Fruit fly (Drosophila melanogaster) whole organism, embryonic: Measurements from ENCODE around the gene Alh.

ENCODE experiments used
- ATbp ChIP-seq: fragments of 200-800 bp; sonication (Bioruptor generic); optimal IDR thresholded peaks from 2 replicates; lab custom pipeline; 2017; ENCODE audit warnings: missing biosample characterization, mild to moderate bottlenecking, missing genetic modification characterization, missing genetic modification reagents
- CG10147 ChIP-seq: fragments of 200-800 bp; sonication (Bioruptor generic); optimal IDR thresholded peaks from 2 replicates; lab custom pipeline; 2019; ENCODE audit warnings: missing biosample characterization, mild to moderate bottlenecking, missing genetic modification characterization, moderate library complexity
- CG13894 ChIP-seq: fragments of 200-800 bp; sonication (Bioruptor generic); optimal IDR thresholded peaks from 3 replicates; lab custom pipeline; 2018; ENCODE audit warnings: missing biosample characterization, mild to moderate bottlenecking, missing genetic modification characterization, moderate library complexity
- CG1529 ChIP-seq: fragments of 200-800 bp; sonication (Bioruptor generic); optimal IDR thresholded peaks from 3 replicates; lab custom pipeline; 2018; ENCODE audit warnings: missing biosample characterization, missing genetic modification characterization
- CG15514 ChIP-seq: fragments of 200-800 bp; sonication (Bioruptor generic); optimal IDR thresholded peaks from 3 replicates; lab custom pipeline; 2017; ENCODE audit warnings: missing biosample characterization, missing genetic modification characterization, mild to moderate bottlenecking, moderate library complexity, missing genetic modification reagents
- CG15601 ChIP-seq: fragments of 200-800 bp; sonication (Bioruptor generic); optimal IDR thresholded peaks from 3 replicates; lab custom pipeline; 2019; ENCODE audit warnings: missing biosample characterization, mild to moderate bottlenecking, missing genetic modification characterization, moderate library complexity
- CG18011 ChIP-seq: fragments of 200-800 bp; sonication (Bioruptor generic); optimal IDR thresholded peaks from 2 replicates; lab custom pipeline; 2017; ENCODE audit warnings: missing biosample characterization, missing genetic modification characterization, mild to moderate bottlenecking, moderate library complexity, missing genotype
- CG18476 ChIP-seq: fragments of 200-800 bp; sonication (Bioruptor generic); optimal IDR thresholded peaks from 2 replicates; lab custom pipeline; 2016; ENCODE audit warnings: missing biosample characterization, mild to moderate bottlenecking, missing genetic modification characterization
- CG31224 ChIP-seq: fragments of 200-800 bp; sonication (Bioruptor generic); IDR thresholded peaks from 2 replicates; pipeline ENCODE4 v1.3.6; 2022; ENCODE audit warnings: missing biosample characterization, missing genetic modification characterization
- CG34422 ChIP-seq: fragments of 200-800 bp; sonication (Bioruptor generic); IDR thresholded peaks from 3 replicates; pipeline ENCODE4 v1.3.6; 2022; ENCODE audit warnings: missing biosample characterization, missing genetic modification characterization
- CG4328 ChIP-seq: fragments of 200-800 bp; sonication (Bioruptor generic); optimal IDR thresholded peaks from 3 replicates; lab custom pipeline; 2017; ENCODE audit warnings: missing biosample characterization, missing genetic modification reagents, missing genetic modification characterization
- CG4617 ChIP-seq: fragments of 200-800 bp; sonication (Bioruptor generic); optimal IDR thresholded peaks from 3 replicates; lab custom pipeline; 2016; ENCODE audit warnings: missing biosample characterization, missing genetic modification characterization, borderline replicate concordance
- CG4820 ChIP-seq: fragments of 200-800 bp; sonication (Bioruptor generic); optimal IDR thresholded peaks from 3 replicates; lab custom pipeline; 2016; ENCODE audit warnings: missing biosample characterization, missing genetic modification characterization
- CG6765 ChIP-seq: fragments of 200-800 bp; sonication (Bioruptor generic); optimal IDR thresholded peaks from 3 replicates; lab custom pipeline; 2017; ENCODE audit warnings: missing biosample characterization, mild to moderate bottlenecking, missing genetic modification characterization
- CG9215 ChIP-seq: fragments of 200-800 bp; sonication (Bioruptor generic); IDR thresholded peaks from 2 replicates; pipeline ENCODE4 v1.3.6; 2022; ENCODE audit warnings: missing biosample characterization, missing genetic modification characterization
- CkIIα-i1 ChIP-seq: fragments of 200-800 bp; sonication (Bioruptor generic); IDR thresholded peaks from 2 replicates; pipeline ENCODE4 v1.3.6; 2022; ENCODE audit warnings: missing biosample characterization, missing genetic modification characterization
- D19B ChIP-seq: fragments of 200-800 bp; sonication (Bioruptor generic); optimal IDR thresholded peaks from 2 replicates; lab custom pipeline; 2017; ENCODE audit warnings: missing biosample characterization, mild to moderate bottlenecking, missing genetic modification characterization
- Ets97D ChIP-seq: fragments of 200-800 bp; sonication (Bioruptor generic); optimal IDR thresholded peaks from 3 replicates; lab custom pipeline; 2016; ENCODE audit warnings: missing biosample characterization, missing genetic modification characterization
- Fer2 ChIP-seq: fragments of 200-800 bp; sonication (Bioruptor generic); optimal IDR thresholded peaks from 2 replicates; lab custom pipeline; 2018; ENCODE audit warnings: missing biosample characterization, mild to moderate bottlenecking, missing genetic modification characterization, moderate library complexity
- Fer3 ChIP-seq: fragments of 200-800 bp; sonication (Bioruptor generic); optimal IDR thresholded peaks from 2 replicates; lab custom pipeline; 2018; ENCODE audit warnings: missing biosample characterization, mild to moderate bottlenecking, missing genetic modification characterization, moderate library complexity
- H15 ChIP-seq: fragments of 200-800 bp; sonication (Bioruptor generic); IDR thresholded peaks from 3 replicates; pipeline ENCODE4 v1.3.6; 2022; ENCODE audit warnings: missing biosample characterization, missing genetic modification characterization
- HHEX ChIP-seq: fragments of 200-800 bp; sonication (Bioruptor generic); optimal IDR thresholded peaks from 3 replicates; lab custom pipeline; 2017; ENCODE audit warnings: missing biosample characterization, mild to moderate bottlenecking, missing genetic modification characterization, missing genetic modification reagents
- Lhr ChIP-seq: fragments of 200-800 bp; sonication (Bioruptor generic); optimal IDR thresholded peaks from 3 replicates; lab custom pipeline; 2017; ENCODE audit warnings: mild to moderate bottlenecking, missing biosample characterization, missing genetic modification reagents, missing genetic modification characterization
- MESR4 ChIP-seq: fragments of 200-800 bp; sonication (Bioruptor generic); optimal IDR thresholded peaks from 2 replicates; lab custom pipeline; 2018; ENCODE audit warnings: missing biosample characterization, mild to moderate bottlenecking, missing genetic modification characterization, moderate library complexity
- Myb ChIP-seq: fragments of 200-800 bp; sonication (Bioruptor generic); optimal IDR thresholded peaks from 2 replicates; lab custom pipeline; 2016; ENCODE audit warnings: missing biosample characterization, missing genetic modification characterization
- Poxn ChIP-seq: fragments of 200-800 bp; sonication (Bioruptor generic); IDR thresholded peaks from 2 replicates; pipeline ENCODE4 v1.3.6; 2022; ENCODE audit warnings: missing biosample characterization, missing genetic modification characterization
- Rx ChIP-seq: fragments of 200-800 bp; sonication (Bioruptor generic); IDR thresholded peaks from 2 replicates; pipeline ENCODE4 v1.3.6; 2022; ENCODE audit warnings: missing biosample characterization, missing genetic modification characterization
- Side ChIP-seq: fragments of 200-800 bp; sonication (Bioruptor generic); optimal IDR thresholded peaks from 2 replicates; lab custom pipeline; 2016; ENCODE audit warnings: missing biosample characterization, missing genetic modification characterization
- Spps ChIP-seq: fragments of 200-800 bp; sonication (Bioruptor generic); optimal IDR thresholded peaks from 2 replicates; lab custom pipeline; 2018; ENCODE audit warnings: missing biosample characterization, mild to moderate bottlenecking, missing genetic modification characterization
- ap ChIP-seq: fragments of 200-800 bp; sonication (Bioruptor generic); IDR thresholded peaks from 2 replicates; pipeline ENCODE4 v1.3.6; 2022; ENCODE audit warnings: missing biosample characterization, missing genetic modification characterization
- bigmax ChIP-seq: fragments of 200-800 bp; sonication (Bioruptor generic); optimal IDR thresholded peaks from 2 replicates; lab custom pipeline; 2018; ENCODE audit warnings: missing biosample characterization, mild to moderate bottlenecking, missing genetic modification characterization
- chm ChIP-seq: fragments of 200-800 bp; sonication (Bioruptor generic); IDR thresholded peaks from 2 replicates; pipeline ENCODE4 v1.3.6; 2022; ENCODE audit warnings: missing biosample characterization, missing genetic modification characterization
- chn ChIP-seq: fragments of 200-800 bp; sonication (Bioruptor generic); optimal IDR thresholded peaks from 2 replicates; lab custom pipeline; 2016; ENCODE audit warnings: missing biosample characterization, missing genetic modification characterization
- crc ChIP-seq: fragments of 200-800 bp; sonication (Bioruptor generic); optimal IDR thresholded peaks from 2 replicates; lab custom pipeline; 2016; ENCODE audit warnings: missing biosample characterization, missing genetic modification characterization
- disco-r ChIP-seq: fragments of 200-800 bp; sonication (Bioruptor generic); optimal IDR thresholded peaks from 2 replicates; lab custom pipeline; 2016; ENCODE audit warnings: missing biosample characterization, missing genetic modification characterization
- ems ChIP-seq: fragments of 200-800 bp; sonication (Bioruptor generic); optimal IDR thresholded peaks from 3 replicates; lab custom pipeline; 2016; ENCODE audit warnings: missing biosample characterization, missing genetic modification characterization
- fd3F ChIP-seq: fragments of 200-800 bp; sonication (Bioruptor generic); optimal IDR thresholded peaks from 2 replicates; lab custom pipeline; 2018; ENCODE audit warnings: missing biosample characterization, mild to moderate bottlenecking, missing genetic modification characterization, moderate library complexity
- gt ChIP-seq: fragments of 200-800 bp; sonication (Bioruptor generic); IDR thresholded peaks from 2 replicates; pipeline ENCODE4 v1.3.6; 2022; ENCODE audit warnings: missing biosample characterization, missing genetic modification characterization
- her ChIP-seq: fragments of 200-800 bp; sonication (Bioruptor generic); optimal IDR thresholded peaks from 2 replicates; lab custom pipeline; 2016; ENCODE audit warnings: missing biosample characterization, missing genetic modification characterization
- hth ChIP-seq: fragments of >200 bp; optimal IDR thresholded peaks from 2 replicates; lab custom pipeline; 2017; ENCODE audit warnings: inconsistent platforms
- insv ChIP-seq, 2 experiments: fragments of 200-800 bp; sonication (Bioruptor generic); optimal IDR thresholded peaks; 3 replicates each; lab custom pipeline; 2016 to 2018; ENCODE audit warnings: missing biosample characterization in 2 of 2, missing genetic modification characterization in 2 of 2
- lbe ChIP-seq: fragments of 200-800 bp; sonication (Bioruptor generic); optimal IDR thresholded peaks from 2 replicates; lab custom pipeline; 2016; ENCODE audit warnings: missing biosample characterization, mild to moderate bottlenecking, missing genetic modification characterization
- nerfin-1 ChIP-seq: fragments of 200-800 bp; sonication (Bioruptor generic); optimal IDR thresholded peaks from 3 replicates; lab custom pipeline; 2019; ENCODE audit warnings: missing biosample characterization, mild to moderate bottlenecking, missing genetic modification characterization, moderate library complexity
- pb ChIP-seq: fragments of 200-800 bp; sonication (Bioruptor generic); optimal IDR thresholded peaks from 3 replicates; lab custom pipeline; 2016; ENCODE audit warnings: missing biosample characterization, missing genetic modification characterization
- peb ChIP-seq: fragments of 200-800 bp; sonication (Bioruptor generic); IDR thresholded peaks from 2 replicates; pipeline ENCODE4 v1.3.6; 2022; ENCODE audit warnings: missing biosample characterization, missing genetic modification characterization
- repo ChIP-seq: fragments of 200-800 bp; sonication (Bioruptor generic); optimal IDR thresholded peaks from 2 replicates; lab custom pipeline; 2016; ENCODE audit warnings: missing biosample characterization, missing genetic modification characterization
- rib ChIP-seq: fragments of 200-800 bp; sonication (Bioruptor generic); IDR thresholded peaks from 2 replicates; pipeline ENCODE4 v1.3.6; 2022; ENCODE audit warnings: missing biosample characterization, missing genetic modification characterization
- sens ChIP-seq: fragments of 200-800 bp; sonication (Bioruptor generic); peaks from one replicate; lab custom pipeline; 2016; ENCODE audit warnings: missing biosample characterization, missing genetic modification characterization
- slbo ChIP-seq: fragments of 200-800 bp; sonication (Bioruptor generic); IDR thresholded peaks from 2 replicates; pipeline ENCODE4 v1.3.6; 2022; ENCODE audit warnings: missing biosample characterization, missing genetic modification characterization
- sob ChIP-seq: fragments of 200-800 bp; sonication (Bioruptor generic); IDR thresholded peaks from 2 replicates; pipeline ENCODE4 v1.3.6; 2022; ENCODE audit warnings: missing biosample characterization, missing genetic modification characterization
- wor ChIP-seq: fragments of 200-800 bp; sonication (Bioruptor generic); IDR thresholded peaks from 2 replicates; pipeline ENCODE4 v1.3.6; 2022; ENCODE audit warnings: missing biosample characterization, missing genetic modification characterization

Alh gene

DNA sequence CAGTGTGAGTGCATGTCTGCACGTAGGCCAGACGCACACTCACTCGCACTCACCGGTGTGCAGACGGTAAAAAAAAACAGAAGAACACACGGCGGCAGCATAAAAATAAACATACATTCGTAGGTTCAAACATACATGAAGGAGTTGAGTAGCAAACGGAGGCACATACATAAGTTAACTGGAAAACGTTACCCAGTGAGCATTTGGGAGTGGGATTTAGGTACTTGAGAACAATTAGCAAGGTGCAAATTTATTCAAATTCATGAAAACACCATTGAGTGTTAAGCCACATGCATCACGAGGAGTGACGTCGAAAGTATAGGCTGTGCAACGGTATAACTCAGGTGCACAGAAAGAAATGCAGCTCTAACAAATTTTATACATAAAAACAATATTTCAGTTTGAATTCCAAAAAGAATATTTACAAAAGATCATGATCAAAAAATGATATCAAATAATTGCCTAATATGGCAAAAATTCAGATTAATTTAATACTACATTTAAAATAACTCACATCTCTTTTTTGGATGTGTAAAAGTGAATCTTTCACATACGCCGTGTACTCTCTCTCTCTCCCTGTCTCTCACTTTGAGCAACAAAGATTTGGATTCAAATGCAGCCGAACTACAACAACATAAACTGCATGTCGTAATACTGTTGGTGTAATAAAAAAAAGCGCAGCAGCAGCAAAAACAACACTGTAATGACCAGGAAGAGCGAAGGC lies 15.2 kb downstream of the Alh start (continued):
- no peak for TF ChIP-seq peb (GFP tag; lab: Robert Waterston, UW)
- TF ChIP-seq Poxn (GFP tag; lab: Robert Waterston, UW): no peak
- no peak for TF ChIP-seq CG31224 (GFP tag; lab: Robert Waterston, UW)
- no peak for TF ChIP-seq CG6765 (GFP tag; lab: Kevin White, UChicago)
- no peak for TF ChIP-seq H15 (GFP tag; lab: Robert Waterston, UW)
- TF ChIP-seq CG9215 (GFP tag; lab: Robert Waterston, UW): no peak
- TF ChIP-seq CG18476 (GFP tag; lab: Kevin White, UChicago): peak; percentile 91
- peak; percentile 49 for TF ChIP-seq CG18011 (GFP tag; lab: Kevin White, UChicago)
- TF ChIP-seq chm (GFP tag; lab: Robert Waterston, UW): no peak
- TF ChIP-seq CG10147 (GFP tag; lab: Kevin White, UChicago): peak; percentile 72
- peak; percentile 97 for TF ChIP-seq nerfin-1
- peak; percentile 24 for TF ChIP-seq MESR4 (GFP tag; lab: Kevin White, UChicago)
- peak; percentile 88 for TF ChIP-seq CG4328 (GFP tag; lab: Kevin White, UChicago)
- TF ChIP-seq CG13894 (tag; lab: Kevin White, UChicago): no peak
- peak; percentile 82 for TF ChIP-seq repo
- peak; percentile 31 for TF ChIP-seq D19B (GFP tag; lab: Kevin White, UChicago)
- TF ChIP-seq Rx (GFP tag; lab: Robert Waterston, UW): no peak
- TF ChIP-seq bigmax (GFP tag; lab: Kevin White, UChicago): no peak
- peak; percentile 63 for TF ChIP-seq Fer2 (tag; lab: Kevin White, UChicago)
- TF ChIP-seq CG4617: peak; percentile 91
- TF ChIP-seq Fer3: peak; percentile 88
- TF ChIP-seq rib (GFP tag; lab: Robert Waterston, UW): no peak
- no peak for TF ChIP-seq CG34422 (GFP tag; lab: Robert Waterston, UW)
- peak; percentile 98 for TF ChIP-seq CG15601 (tag; lab: Kevin White, UChicago)
- peak; percentile 95 for TF ChIP-seq chn (GFP tag; lab: Kevin White, UChicago)
- TF ChIP-seq fd3F (GFP tag; lab: Kevin White, UChicago): peak; percentile 52
- TF ChIP-seq wor (GFP tag; lab: Robert Waterston, UW): no peak
- TF ChIP-seq gt (GFP tag; lab: Robert Waterston, UW): no peak
- peak; percentile 85 for TF ChIP-seq HHEX (GFP tag; lab: Kevin White, UChicago)
- peak; percentile 87 for TF ChIP-seq ems (GFP tag; lab: Kevin White, UChicago)
- TF ChIP-seq CG1529 (GFP tag; lab: Kevin White, UChicago): peak; percentile 97
- TF ChIP-seq disco-r (GFP tag; lab: Kevin White, UChicago): peak; percentile 64
- TF ChIP-seq lbe (GFP tag; lab: Kevin White, UChicago): peak; percentile 90
- TF ChIP-seq sob: no peak
- TF ChIP-seq sens: peak; percentile 100
- TF ChIP-seq Side (GFP tag; lab: Kevin White, UChicago): peak; percentile 84
- peak; percentile 75 for TF ChIP-seq crc (GFP tag; lab: Kevin White, UChicago)
- TF ChIP-seq Spps (tag; lab: Kevin White, UChicago): peak; percentile 97
- no peak for TF ChIP-seq slbo (GFP tag; lab: Robert Waterston, UW)
- TF ChIP-seq ap: no peak
- TF ChIP-seq hth (lab: Kevin White, UChicago): no peak
- TF ChIP-seq CG4820 (GFP tag; lab: Kevin White, UChicago): peak; percentile 97
- TF ChIP-seq CkIIα-i1 (GFP tag; lab: Robert Waterston, UW): no peak
- peak; percentile 66 for TF ChIP-seq Ets97D (GFP tag; lab: Kevin White, UChicago)
- TF ChIP-seq her (GFP tag; lab: Kevin White, UChicago): peak; percentile 38
- TF ChIP-seq Lhr (GFP tag; lab: Kevin White, UChicago): peak; percentile 94
- TF ChIP-seq CG15514 (GFP tag; lab: Kevin White, UChicago): peak; percentile 44
- no peak for TF ChIP-seq insv (GFP tag; optimal IDR thresholded peaks at IDR 0.05; lab: Kevin White, UChicago)
- peak; percentile 82 for TF ChIP-seq pb (GFP tag; lab: Kevin White, UChicago)
- TF ChIP-seq ATbp (GFP tag; lab: Kevin White, UChicago): peak; percentile 96
- TF ChIP-seq Myb (GFP tag; lab: Kevin White, UChicago): peak; percentile 43
